Fruit fly (Drosophila melanogaster) whole organism, embryonic: ENCODE data around the gene CG13314.

ENCODE experiments used
- Aef1 ChIP-seq: fragments of 200-800 bp; sonication (Bioruptor generic); IDR thresholded peaks from 3 replicates; pipeline ENCODE4 v1.3.6; 2022; ENCODE audit warnings: missing biosample characterization, missing genetic modification characterization
- CG1024 ChIP-seq: fragments of 200-800 bp; sonication (Bioruptor generic); IDR thresholded peaks from 2 replicates; pipeline ENCODE4 v1.3.6; 2022; ENCODE audit warnings: missing biosample characterization, missing genetic modification characterization
- CG11504 ChIP-seq: fragments of 200-800 bp; sonication (Bioruptor generic); optimal IDR thresholded peaks from 3 replicates; lab custom pipeline; 2019; ENCODE audit warnings: missing biosample characterization, mild to moderate bottlenecking, missing genetic modification characterization, moderate library complexity
- CG11723 ChIP-seq: fragments of 200-800 bp; sonication (Bioruptor generic); optimal IDR thresholded peaks from 2 replicates; lab custom pipeline; 2017; ENCODE audit warnings: missing biosample characterization, mild to moderate bottlenecking, missing genetic modification characterization
- CG14860 ChIP-seq: fragments of 200-800 bp; sonication (Bioruptor generic); IDR thresholded peaks from 3 replicates; pipeline ENCODE4 v1.3.6; 2022; ENCODE audit warnings: missing biosample characterization, missing genetic modification characterization; ENCODE audit not compliant: partially characterized antibody
- CG15479 ChIP-seq: fragments of 200-800 bp; sonication (Bioruptor generic); optimal IDR thresholded peaks from 3 replicates; lab custom pipeline; 2019; ENCODE audit warnings: missing biosample characterization, mild to moderate bottlenecking, missing genetic modification characterization, moderate library complexity
- CG15514 ChIP-seq: fragments of 200-800 bp; sonication (Bioruptor generic); optimal IDR thresholded peaks from 3 replicates; lab custom pipeline; 2017; ENCODE audit warnings: missing biosample characterization, missing genetic modification characterization, mild to moderate bottlenecking, moderate library complexity, missing genetic modification reagents
- CG17186 ChIP-seq: fragments of 200-800 bp; sonication (Bioruptor generic); optimal IDR thresholded peaks from 3 replicates; lab custom pipeline; 2017; ENCODE audit warnings: missing biosample characterization, missing genetic modification reagents, missing genetic modification characterization
- CG18764 ChIP-seq: fragments of 200-800 bp; sonication (Bioruptor generic); optimal IDR thresholded peaks from 3 replicates; lab custom pipeline; 2016; ENCODE audit warnings: missing biosample characterization, missing genetic modification characterization
- CG30403 ChIP-seq: fragments of 200-800 bp; sonication (Bioruptor generic); optimal IDR thresholded peaks from 3 replicates; lab custom pipeline; 2016; ENCODE audit warnings: missing biosample characterization, missing genetic modification characterization
- CG34376 ChIP-seq: fragments of 200-800 bp; sonication (Bioruptor generic); optimal IDR thresholded peaks from 2 replicates; lab custom pipeline; 2018; ENCODE audit warnings: missing biosample characterization, mild to moderate bottlenecking, missing genetic modification characterization
- CG4404 ChIP-seq: fragments of 200-800 bp; sonication (Bioruptor generic); IDR thresholded peaks from 2 replicates; pipeline ENCODE4 v1.3.6; 2022; ENCODE audit warnings: missing biosample characterization, missing genetic modification characterization
- CG5953 ChIP-seq: fragments of 200-800 bp; sonication (Bioruptor generic); IDR thresholded peaks from 2 replicates; pipeline ENCODE4 v1.3.6; 2022; ENCODE audit warnings: missing biosample characterization, missing genetic modification characterization
- CG7372 ChIP-seq: fragments of 200-800 bp; sonication (Bioruptor generic); IDR thresholded peaks from 2 replicates; pipeline ENCODE4 v1.3.6; 2022; ENCODE audit warnings: missing biosample characterization, missing genetic modification characterization
- CG7839 ChIP-seq: fragments of 200-800 bp; sonication (Bioruptor generic); optimal IDR thresholded peaks from 3 replicates; lab custom pipeline; 2018; ENCODE audit warnings: missing biosample characterization, mild to moderate bottlenecking, missing genetic modification characterization, moderate library complexity
- CG7928 ChIP-seq: fragments of 200-800 bp; sonication (Bioruptor generic); optimal IDR thresholded peaks from 2 replicates; lab custom pipeline; 2017; ENCODE audit warnings: missing biosample characterization, mild to moderate bottlenecking, missing genetic modification characterization
- CG8478 ChIP-seq: fragments of >200 bp; optimal IDR thresholded peaks from 2 replicates; lab custom pipeline; 2018
- CrebB ChIP-seq: fragments of 200-800 bp; sonication (Bioruptor generic); optimal IDR thresholded peaks from 3 replicates; lab custom pipeline; 2018; ENCODE audit warnings: missing biosample characterization, mild to moderate bottlenecking, missing genetic modification characterization
- Doc3 ChIP-seq: fragments of 200-800 bp; sonication (Bioruptor generic); IDR thresholded peaks from 3 replicates; pipeline ENCODE4 v1.3.6; 2022; ENCODE audit warnings: missing biosample characterization, missing genetic modification characterization; ENCODE audit not compliant: partially characterized antibody
- Ets65A ChIP-seq: fragments of 200-800 bp; sonication (Bioruptor generic); peaks from one replicate; lab custom pipeline; 2016; ENCODE audit warnings: missing biosample characterization, missing genetic modification characterization
- Fer3 ChIP-seq: fragments of 200-800 bp; sonication (Bioruptor generic); optimal IDR thresholded peaks from 2 replicates; lab custom pipeline; 2018; ENCODE audit warnings: missing biosample characterization, mild to moderate bottlenecking, missing genetic modification characterization, moderate library complexity
- Hey ChIP-seq: fragments of 200-800 bp; sonication (Bioruptor generic); optimal IDR thresholded peaks from 3 replicates; lab custom pipeline; 2018; ENCODE audit warnings: missing biosample characterization, mild to moderate bottlenecking, missing genetic modification characterization
- MBD-R2 ChIP-seq: fragments of 200-800 bp; sonication (Bioruptor generic); IDR thresholded peaks from 2 replicates; pipeline ENCODE4 v1.3.6; 2022; ENCODE audit warnings: missing biosample characterization, missing genetic modification characterization
- Neu2 ChIP-seq: fragments of 200-800 bp; sonication (Bioruptor generic); optimal IDR thresholded peaks from 3 replicates; lab custom pipeline; 2016; ENCODE audit warnings: missing biosample characterization, missing genetic modification characterization, borderline replicate concordance
- Pdp1 ChIP-seq, 2 experiments: fragments of 200-800 bp; sonication (Bioruptor generic); optimal IDR thresholded peaks; 3 replicates each; lab custom pipeline; 2016; ENCODE audit warnings: missing biosample characterization in 2 of 2, missing genetic modification characterization in 2 of 2, mild to moderate bottlenecking in 1 of 2, moderate library complexity in 1 of 2
- Side ChIP-seq: fragments of 200-800 bp; sonication (Bioruptor generic); optimal IDR thresholded peaks from 2 replicates; lab custom pipeline; 2016; ENCODE audit warnings: missing biosample characterization, missing genetic modification characterization
- YL-1 ChIP-seq: fragments of 200-800 bp; sonication (Bioruptor generic); optimal IDR thresholded peaks from 3 replicates; lab custom pipeline; 2017; ENCODE audit warnings: missing biosample characterization, mild to moderate bottlenecking, missing genetic modification characterization
- ash1 ChIP-seq: fragments of 200-800 bp; sonication (Bioruptor generic); optimal IDR thresholded peaks from 2 replicates; lab custom pipeline; 2018; ENCODE audit warnings: missing biosample characterization, mild to moderate bottlenecking, missing genetic modification characterization
- az2 ChIP-seq: fragments of 200-800 bp; sonication (Bioruptor generic); optimal IDR thresholded peaks from 3 replicates; lab custom pipeline; 2016; ENCODE audit warnings: missing biosample characterization, missing genetic modification characterization
- bsh ChIP-seq, 2 experiments: fragments of 200-800 bp; sonication (Bioruptor generic); optimal IDR thresholded peaks; 2 replicates each; lab custom pipeline; 2017 to 2018; ENCODE audit warnings: mild to moderate bottlenecking in 2 of 2, missing biosample characterization in 2 of 2, missing genetic modification characterization in 2 of 2, moderate library complexity in 1 of 2
- cato ChIP-seq: fragments of 200-800 bp; sonication (Bioruptor generic); optimal IDR thresholded peaks from 2 replicates; lab custom pipeline; 2016; ENCODE audit warnings: missing biosample characterization, missing genetic modification characterization, borderline replicate concordance
- chm ChIP-seq: fragments of 200-800 bp; sonication (Bioruptor generic); IDR thresholded peaks from 2 replicates; pipeline ENCODE4 v1.3.6; 2022; ENCODE audit warnings: missing biosample characterization, missing genetic modification characterization
- ci ChIP-seq: fragments of 200-800 bp; sonication (Bioruptor generic); IDR thresholded peaks from 3 replicates; pipeline ENCODE4 v1.3.6; 2022; ENCODE audit warnings: missing biosample characterization, missing genetic modification characterization
- exex ChIP-seq: fragments of 200-800 bp; sonication (Bioruptor generic); optimal IDR thresholded peaks from 4 replicates; lab custom pipeline; 2018; ENCODE audit warnings: missing biosample characterization, mild to moderate bottlenecking, missing genetic modification characterization, moderate library complexity
- gem ChIP-seq: fragments of 200-800 bp; sonication (Bioruptor generic); optimal IDR thresholded peaks from 2 replicates; lab custom pipeline; 2019; ENCODE audit warnings: missing biosample characterization, mild to moderate bottlenecking, missing genetic modification characterization, moderate library complexity
- lilli ChIP-seq: fragments of 200-800 bp; sonication (Bioruptor generic); optimal IDR thresholded peaks from 3 replicates; lab custom pipeline; 2016; ENCODE audit warnings: missing biosample characterization, missing genetic modification characterization
- luna ChIP-seq: fragments of 200-800 bp; sonication (Bioruptor generic); optimal IDR thresholded peaks from 2 replicates; lab custom pipeline; 2016; ENCODE audit warnings: missing biosample characterization, missing genetic modification characterization
- ro ChIP-seq: fragments of 200-800 bp; sonication (Bioruptor generic); IDR thresholded peaks from 2 replicates; pipeline ENCODE4 v1.3.6; 2022; ENCODE audit warnings: missing biosample characterization, missing genetic modification characterization
- salm ChIP-seq: fragments of 200-800 bp; sonication (Bioruptor generic); optimal IDR thresholded peaks from 2 replicates; lab custom pipeline; 2018; ENCODE audit warnings: missing biosample characterization, mild to moderate bottlenecking, missing genetic modification characterization
- sisA ChIP-seq: fragments of 200-800 bp; sonication (Bioruptor generic); IDR thresholded peaks from 2 replicates; pipeline ENCODE4 v1.3.6; 2022; ENCODE audit warnings: missing biosample characterization, missing genetic modification characterization
- sr ChIP-seq: fragments of 200-800 bp; sonication (Bioruptor generic); IDR thresholded peaks from 3 replicates; pipeline ENCODE4 v1.3.6; 2022; ENCODE audit warnings: missing biosample characterization, missing genetic modification characterization
- sug ChIP-seq: fragments of 200-800 bp; optimal IDR thresholded peaks from 2 replicates; lab custom pipeline; 2019; ENCODE audit warnings: missing biosample characterization, mild to moderate bottlenecking, missing genetic modification characterization, moderate library complexity
- ttk ChIP-seq: fragments of 200-800 bp; sonication (Bioruptor generic); IDR thresholded peaks from 2 replicates; pipeline ENCODE4 v2.1.2; 2022; ENCODE audit warnings: missing biosample characterization, missing genetic modification characterization
- tx ChIP-seq: fragments of 200-800 bp; sonication (Bioruptor generic); optimal IDR thresholded peaks from 2 replicates; lab custom pipeline; 2016; ENCODE audit warnings: missing biosample characterization, missing genetic modification characterization

CG13314 gene

dm6 chr3L:8978678-8979413 lies 2.7 kb upstream of the CG13314 start (continued):
- peak; percentile 19 for TF ChIP-seq CG15514
- peak in 1 of 2 experiments; percentile 47 for TF ChIP-seq bsh (GFP tag; optimal IDR thresholded peaks at IDR 0.05; lab: Kevin White, UChicago)
- peak; percentile 63 for TF ChIP-seq ci (GFP tag; lab: Robert Waterston, UW)
- TF ChIP-seq luna (GFP tag; lab: Kevin White, UChicago): no peak
- TF ChIP-seq gem (tag; lab: Kevin White, UChicago): peak; percentile 46
- TF ChIP-seq Fer3 (tag; lab: Kevin White, UChicago): no peak
- TF ChIP-seq CG1024 (GFP tag; lab: Robert Waterston, UW): no peak
- TF ChIP-seq CrebB (tag; lab: Kevin White, UChicago): peak; percentile 32
- TF ChIP-seq CG7839: peak; percentile 38
- TF ChIP-seq sisA: peak; percentile 33; the same call in 1 of the 2 replicates
- peak; percentile 9 for TF ChIP-seq Ets65A (GFP tag; lab: Kevin White, UChicago)
- TF ChIP-seq CG34376: peak; percentile 47
- peak; percentile 40 for TF ChIP-seq az2 (GFP tag; lab: Kevin White, UChicago)
- no peak for TF ChIP-seq CG8478 (lab: Kevin White, UChicago)
- no peak for TF ChIP-seq Side (GFP tag; lab: Kevin White, UChicago)
- peak; percentile 10 for TF ChIP-seq CG30403 (GFP tag; lab: Kevin White, UChicago)
- TF ChIP-seq ttk: peak; percentile 51
- no peak for TF ChIP-seq Aef1
- TF ChIP-seq CG4404: 0 out of 2 replicates have a peak, but pooled peaks have one; percentile 16
- no peak for TF ChIP-seq Hey (tag; lab: Kevin White, UChicago)
- no peak for TF ChIP-seq CG11723 (GFP tag; lab: Kevin White, UChicago)
- no peak for TF ChIP-seq cato (GFP tag; lab: Kevin White, UChicago)
- peak; percentile 28 for TF ChIP-seq lilli (GFP tag; lab: Kevin White, UChicago)
- TF ChIP-seq exex: no peak
- no peak for TF ChIP-seq Neu2 (GFP tag; lab: Kevin White, UChicago)
- TF ChIP-seq sug (tag; lab: Kevin White, UChicago): peak; percentile 15
- peak; percentile 44; the same call in 1 of the 3 replicates for TF ChIP-seq Doc3 (GFP tag; lab: Robert Waterston, UW)
- peak in 1 of 2 experiments; percentile 70 for TF ChIP-seq Pdp1 (GFP tag; optimal IDR thresholded peaks at IDR 0.05; lab: Kevin White, UChicago)
- TF ChIP-seq CG7928 (GFP tag; lab: Kevin White, UChicago): no peak
- TF ChIP-seq chm (GFP tag; lab: Robert Waterston, UW): 0 out of 2 replicates have a peak, but pooled peaks have one; percentile 54
- TF ChIP-seq CG15479 (GFP tag; lab: Kevin White, UChicago): peak; percentile 85
- TF ChIP-seq ro: no peak
- TF ChIP-seq CG11504: no peak
- no peak for TF ChIP-seq sr
- no peak for TF ChIP-seq tx (GFP tag; lab: Kevin White, UChicago)
- 0 out of 2 replicates have a peak, but pooled peaks have one; percentile 24 for TF ChIP-seq CG5953 (GFP tag; lab: Robert Waterston, UW)

DNA sequence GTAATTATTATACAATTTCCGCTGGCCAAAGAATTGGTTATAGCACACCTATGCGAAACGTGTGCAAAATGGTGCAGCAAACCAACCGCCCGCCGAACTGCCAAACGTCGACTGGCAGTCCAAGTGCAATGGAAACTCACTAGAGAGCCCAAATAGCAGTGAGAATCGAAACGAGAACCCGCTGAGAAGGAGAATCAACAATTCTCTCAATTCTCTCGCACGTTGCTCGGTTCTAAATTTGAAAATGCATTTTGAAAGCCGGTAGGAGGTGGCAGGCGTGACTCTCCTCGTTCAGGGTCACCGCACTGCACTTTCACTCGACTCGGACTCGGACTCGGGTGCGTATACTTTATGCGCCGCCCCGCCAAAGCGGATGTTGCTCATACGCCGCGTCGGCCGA lies 1.8 kb upstream of the CG13314 start, which contains the start of gene CG5644:
TSS of gene CG5644 (minus strand) at position 101 of the 400 bp plus-strand sequence.
- TF ChIP-seq YL-1 (no peak), CG18764 (GFP tag; lab: Kevin White, UChicago) (no peak), CG7372 (GFP tag; lab: Robert Waterston, UW) (peak; percentile 64), CG17186 (no peak), salm (tag; lab: Kevin White, UChicago) (no peak), ash1 (GFP tag; lab: Kevin White, UChicago) (no peak), MBD-R2 (GFP tag; lab: Robert Waterston, UW) (no peak), CG14860 (GFP tag; lab: Robert Waterston, UW) (no peak)
